Worm (Caenorhabditis elegans) whole organism, L4/young adult: ENCODE data around the gene C14B1.3.

Source experiments
- W03F9.2 ChIP-seq: fragments of 150-350 bp; optimal IDR thresholded peaks from 2 replicates; lab custom pipeline; 2014; ENCODE audit warnings: missing biosample characterization, missing genetic modification characterization
- him-1 ChIP-seq: sonication (generic microtip); optimal IDR thresholded peaks from 2 replicates; lab custom pipeline; 2016; ENCODE audit warnings: missing genotype, missing genetic modification reagents, missing genetic modification characterization, missing compliant biosample characterization

DNA sequence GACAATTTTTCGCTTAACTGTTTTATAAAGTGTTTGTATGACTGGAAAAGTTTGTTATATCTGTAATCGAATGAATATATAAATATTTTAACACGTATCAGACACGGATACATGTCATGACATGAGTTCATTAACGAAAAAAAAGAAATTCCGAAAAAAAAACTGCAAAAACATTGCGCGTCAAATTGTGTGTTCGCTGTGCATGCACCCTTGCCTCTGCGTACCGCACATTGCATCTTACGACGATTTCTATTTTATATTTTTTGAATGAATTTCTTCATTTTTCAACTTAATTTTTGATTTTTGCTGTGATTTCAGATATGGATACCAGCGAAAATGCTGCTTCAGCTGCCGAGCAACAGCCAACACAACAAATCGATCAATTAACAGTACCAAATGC, 1.6 kb downstream of the C14B1.3 start, which contains the start of gene wdr-5.1:
- TF ChIP-seq W03F9.2 (tag; lab: Kevin White, UChicago) (no peak), him-1 (tag; lab: Kevin White, UChicago) (no peak)
